Fruit fly (Drosophila melanogaster): ENCODE results near the gene mus312.

mus312 gene

DNA sequence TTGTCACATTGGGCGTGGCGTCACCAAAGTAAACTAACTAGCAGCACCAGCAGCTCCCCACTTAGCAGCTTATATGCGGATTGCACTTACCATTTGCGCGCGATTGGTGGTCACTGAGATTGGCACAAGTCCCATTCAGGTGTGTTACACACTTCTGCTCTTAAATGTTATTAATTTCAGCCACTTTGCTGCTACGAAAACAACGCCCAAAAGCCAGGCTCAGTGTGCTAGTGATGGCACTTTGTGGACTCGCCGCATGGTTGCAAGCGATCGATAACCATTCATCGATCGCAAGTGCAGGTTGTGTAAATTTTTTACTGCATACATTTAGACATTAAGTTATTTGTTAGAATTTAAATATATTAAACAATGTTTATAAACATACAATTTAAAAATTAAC is 6.1 kb downstream of the mus312 start, which contains the start of the genes wrm1 and wrm2 (continued):
- TF ChIP-seq Abd-B (GFP tag; optimal IDR thresholded peaks at IDR 0.05) = no peak
- peak; percentile 6 for TF ChIP-seq zen (tag; optimal IDR thresholded peaks at IDR 0.05)
- peak; percentile 4 for TF ChIP-seq CG12659 (GFP tag; optimal IDR thresholded peaks at IDR 0.05)
- peak; percentile 46 for TF ChIP-seq Lhr (GFP tag; optimal IDR thresholded peaks at IDR 0.05)
- no peak for TF ChIP-seq dimm (GFP tag; IDR thresholded peaks at IDR 0.05)
- peak; percentile 48; the same call in 1 of the 2 replicates for TF ChIP-seq E2f2 (GFP tag; IDR thresholded peaks at IDR 0.05)
- TF ChIP-seq CG3995 (GFP tag; optimal IDR thresholded peaks at IDR 0.05) = no peak
- peak; percentile 98 for TF ChIP-seq CG11504 (tag; optimal IDR thresholded peaks at IDR 0.05)
- TF ChIP-seq CG14860 (GFP tag; IDR thresholded peaks at IDR 0.05; ENCODE audit: partially characterized antibody) = peak; percentile 40; the same call in 1 of the 3 replicates
- TF ChIP-seq Elba2 (GFP tag; optimal IDR thresholded peaks at IDR 0.05) = peak; percentile 88
- peak; percentile 7 for TF ChIP-seq CG30020 (tag; optimal IDR thresholded peaks at IDR 0.05)
- TF ChIP-seq Side (GFP tag; optimal IDR thresholded peaks at IDR 0.05) = no peak
- peak; percentile 47 for TF ChIP-seq CG10267 (tag; optimal IDR thresholded peaks at IDR 0.05)
- TF ChIP-seq amos (GFP tag; IDR thresholded peaks at IDR 0.05; ENCODE audit: partially characterized antibody) = peak; percentile 66
- TF ChIP-seq sug (tag; optimal IDR thresholded peaks at IDR 0.05) = peak; percentile 19
- peak; percentile 67 for TF ChIP-seq CG6791 (GFP tag; IDR thresholded peaks at IDR 0.05; ENCODE audit: partially characterized antibody)
- TF ChIP-seq CG4820 (GFP tag; optimal IDR thresholded peaks at IDR 0.05) = no peak
- TF ChIP-seq chinmo (GFP tag; IDR thresholded peaks at IDR 0.05; ENCODE audit: partially characterized antibody) = 0 out of 4 replicates have a peak, but pooled peaks have one; percentile 13
- TF ChIP-seq CG17186 (GFP tag; optimal IDR thresholded peaks at IDR 0.05) = peak; percentile 7
- TF ChIP-seq Dip2 (GFP tag; IDR thresholded peaks at IDR 0.05) = no peak
- peak; percentile 42 for TF ChIP-seq nmo (GFP tag; optimal IDR thresholded peaks at IDR 0.05)
- TF ChIP-seq CG8924 (tag; optimal IDR thresholded peaks at IDR 0.05) = peak; percentile 66
- TF ChIP-seq Ravus (GFP tag; IDR thresholded peaks at IDR 0.05) = no peak
- TF ChIP-seq CG2120 (GFP tag; optimal IDR thresholded peaks at IDR 0.05) = no peak
- no peak for TF ChIP-seq kay (GFP tag; optimal IDR thresholded peaks at IDR 0.05)
- TF ChIP-seq Opbp (GFP tag; IDR thresholded peaks at IDR 0.05; ENCODE audit: partially characterized antibody) = peak; percentile 63; the same call in 2 of the 3 replicates
- no peak for TF ChIP-seq Bdp1 (GFP tag; optimal IDR thresholded peaks at IDR 0.05)
- peak; percentile 67 for TF ChIP-seq tna (GFP tag; IDR thresholded peaks at IDR 0.05; ENCODE audit: partially characterized antibody)
- peak; percentile 76; the same call in 2 of the 3 replicates for TF ChIP-seq mld (GFP tag; IDR thresholded peaks at IDR 0.05; ENCODE audit: partially characterized antibody)
- no peak for TF ChIP-seq repo (GFP tag; optimal IDR thresholded peaks at IDR 0.05)
- peak; percentile 10 for TF ChIP-seq Sin3A (optimal IDR thresholded peaks at IDR 0.05)
- no peak for TF ChIP-seq h (optimal IDR thresholded peaks at IDR 0.05)
- TF ChIP-seq CG33557 (GFP tag; optimal IDR thresholded peaks at IDR 0.05) = peak; percentile 43
- peak; percentile 52 for TF ChIP-seq CG14710 (tag; optimal IDR thresholded peaks at IDR 0.05)
- TF ChIP-seq ci (GFP tag; IDR thresholded peaks at IDR 0.05) = no peak
- TF ChIP-seq MESR4 (GFP tag; optimal IDR thresholded peaks at IDR 0.05) = peak; percentile 98
- TF ChIP-seq pho (GFP tag; optimal IDR thresholded peaks at IDR 0.05) = no peak
- TF ChIP-seq CG17568 (GFP tag; optimal IDR thresholded peaks at IDR 0.05) = no peak
- TF ChIP-seq D19A (tag; optimal IDR thresholded peaks at IDR 0.05) = no peak
- TF ChIP-seq gcm (GFP tag; optimal IDR thresholded peaks at IDR 0.05) = peak; percentile 53
- peak; percentile 59 for TF ChIP-seq pzg (GFP tag; optimal IDR thresholded peaks at IDR 0.05)
- no peak for TF ChIP-seq emc (GFP tag; optimal IDR thresholded peaks at IDR 0.05)
- no peak for TF ChIP-seq ssp (GFP tag; IDR thresholded peaks at IDR 0.05)
- peak; percentile 76 for TF ChIP-seq stwl (tag; optimal IDR thresholded peaks at IDR 0.05)
- TF ChIP-seq CG9797 (GFP tag; optimal IDR thresholded peaks at IDR 0.05) = peak; percentile 25
- TF ChIP-seq CG13287 (GFP tag; IDR thresholded peaks at IDR 0.05; ENCODE audit: partially characterized antibody) = peak; percentile 76
- no peak for TF ChIP-seq mirr (GFP tag; optimal IDR thresholded peaks at IDR 0.05)
- TF ChIP-seq lmd (GFP tag; IDR thresholded peaks at IDR 0.05) = no peak
- TF ChIP-seq CG1603 (tag; optimal IDR thresholded peaks at IDR 0.05) = peak; percentile 47
- TF ChIP-seq CG7963 (GFP tag; IDR thresholded peaks at IDR 0.05; ENCODE audit: partially characterized antibody) = 0 out of 3 replicates have a peak, but pooled peaks have one; percentile 26

All from whole organism, embryonic.